Fruit fly (Drosophila melanogaster): ENCODE data around the gene CG33159.

CG33159 gene

DNA sequence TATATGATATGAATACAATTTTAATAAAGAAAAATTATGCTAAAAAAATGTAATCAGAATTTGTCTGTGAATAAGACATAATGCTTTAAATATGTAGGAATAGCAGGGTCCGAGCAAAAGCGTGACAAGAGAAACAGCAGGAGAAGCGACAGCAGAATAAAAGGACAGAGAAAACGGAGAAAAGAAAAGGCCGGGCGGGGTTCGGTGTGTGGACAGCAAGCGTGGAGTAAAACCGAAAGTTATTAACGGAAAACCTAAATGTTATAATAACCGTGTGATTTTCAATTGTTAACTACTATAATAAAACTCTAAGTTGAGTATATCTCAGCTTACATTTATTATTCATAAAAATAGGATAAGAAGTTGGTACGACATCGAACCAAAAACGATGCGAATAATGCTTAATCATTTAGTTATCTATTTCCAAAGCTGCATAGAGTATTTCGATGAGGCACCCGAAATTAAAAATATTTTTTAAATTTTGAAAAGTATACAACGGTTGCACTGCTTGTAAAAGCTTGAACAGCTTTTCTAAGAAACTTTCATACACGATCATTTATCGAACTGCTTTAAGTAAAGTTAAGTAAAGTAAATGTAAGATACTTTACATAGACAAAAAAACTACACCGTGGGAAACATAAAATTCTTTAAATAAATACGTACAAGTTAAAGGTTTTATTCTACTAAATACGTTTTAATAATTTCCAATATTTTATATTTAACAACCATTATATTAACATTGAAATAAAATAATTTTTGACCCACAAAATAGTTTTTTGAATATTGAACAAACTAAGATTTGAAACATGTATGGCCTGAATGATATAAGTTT lies 47.6 kb upstream of the CG33159 start:
- TF ChIP-seq CG3919 (GFP tag; optimal IDR thresholded peaks at IDR 0.05), result no peak
- no peak for TF ChIP-seq spab (GFP tag; optimal IDR thresholded peaks at IDR 0.05)
- peak; percentile 67; the same call in 2 of the 3 replicates for TF ChIP-seq eg (GFP tag; IDR thresholded peaks at IDR 0.05)
- peak; percentile 64 for TF ChIP-seq Blimp-1 (GFP tag; optimal IDR thresholded peaks at IDR 0.05)
- TF ChIP-seq svp (GFP tag), result peak; percentile 75
- TF ChIP-seq CG8119 (GFP tag; IDR thresholded peaks at IDR 0.05), result peak; percentile 37; the same call in 1 of the 3 replicates
- peak; percentile 65 for TF ChIP-seq CG15336 (GFP tag; IDR thresholded peaks at IDR 0.05)
- TF ChIP-seq Eip78C (GFP tag), result peak; percentile 55
- peak; percentile 39 for TF ChIP-seq vri (GFP tag; optimal IDR thresholded peaks at IDR 0.05)

DNA sequence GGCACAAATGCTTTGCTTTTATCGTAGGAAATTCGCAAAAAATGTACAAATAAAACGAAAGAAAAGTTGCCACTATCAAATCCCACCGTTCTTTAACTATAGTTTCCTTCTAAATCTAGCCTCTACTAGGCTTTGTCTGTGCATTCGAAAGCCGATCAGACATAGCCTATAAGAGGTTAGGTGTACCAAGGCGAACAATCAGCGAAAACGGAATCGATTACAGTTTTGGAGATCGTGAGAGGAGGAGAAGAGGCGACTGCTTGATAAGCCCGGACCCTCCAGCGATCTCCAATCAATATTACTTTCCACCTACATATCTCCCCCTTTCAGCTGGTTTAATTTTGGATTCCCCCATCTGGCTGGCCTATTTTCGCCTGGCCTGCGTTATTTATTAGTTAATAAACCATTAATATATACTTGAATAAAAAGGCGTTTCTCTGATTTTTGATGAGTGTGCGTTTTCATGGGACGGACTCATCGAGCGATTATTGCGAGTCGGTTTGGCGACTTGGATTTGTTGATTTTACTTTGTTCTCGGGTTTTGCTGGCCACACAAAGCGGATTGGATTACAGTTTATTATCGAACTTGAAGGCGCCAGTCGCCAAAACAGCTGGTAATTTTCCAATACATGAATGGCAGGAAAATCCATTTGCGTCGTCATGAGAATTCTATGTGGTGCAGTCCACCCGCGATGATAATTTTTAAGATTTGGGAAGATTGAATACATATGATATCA lies 46.8 kb upstream of the CG33159 start:
- TF ChIP-seq pdm3 (GFP tag; optimal IDR thresholded peaks at IDR 0.05) (no peak), svp (GFP tag) (peak; percentile 80), vri (GFP tag; optimal IDR thresholded peaks at IDR 0.05) (peak; percentile 4), Smox (GFP tag; optimal IDR thresholded peaks at IDR 0.05) (peak; percentile 18), Eip93F (GFP tag; optimal IDR thresholded peaks at IDR 0.05) (peak; percentile 79), net (GFP tag; optimal IDR thresholded peaks at IDR 0.05) (peak; percentile 27), CG10631 (GFP tag; optimal IDR thresholded peaks at IDR 0.05) (no peak), esn (GFP tag; optimal IDR thresholded peaks at IDR 0.05) (peak; percentile 30), Eip78C (GFP tag) (peak; percentile 40), Ets96B (tag; optimal IDR thresholded peaks at IDR 0.05) (no peak), OdsH (GFP tag; optimal IDR thresholded peaks at IDR 0.05) (peak; percentile 6)

DNA sequence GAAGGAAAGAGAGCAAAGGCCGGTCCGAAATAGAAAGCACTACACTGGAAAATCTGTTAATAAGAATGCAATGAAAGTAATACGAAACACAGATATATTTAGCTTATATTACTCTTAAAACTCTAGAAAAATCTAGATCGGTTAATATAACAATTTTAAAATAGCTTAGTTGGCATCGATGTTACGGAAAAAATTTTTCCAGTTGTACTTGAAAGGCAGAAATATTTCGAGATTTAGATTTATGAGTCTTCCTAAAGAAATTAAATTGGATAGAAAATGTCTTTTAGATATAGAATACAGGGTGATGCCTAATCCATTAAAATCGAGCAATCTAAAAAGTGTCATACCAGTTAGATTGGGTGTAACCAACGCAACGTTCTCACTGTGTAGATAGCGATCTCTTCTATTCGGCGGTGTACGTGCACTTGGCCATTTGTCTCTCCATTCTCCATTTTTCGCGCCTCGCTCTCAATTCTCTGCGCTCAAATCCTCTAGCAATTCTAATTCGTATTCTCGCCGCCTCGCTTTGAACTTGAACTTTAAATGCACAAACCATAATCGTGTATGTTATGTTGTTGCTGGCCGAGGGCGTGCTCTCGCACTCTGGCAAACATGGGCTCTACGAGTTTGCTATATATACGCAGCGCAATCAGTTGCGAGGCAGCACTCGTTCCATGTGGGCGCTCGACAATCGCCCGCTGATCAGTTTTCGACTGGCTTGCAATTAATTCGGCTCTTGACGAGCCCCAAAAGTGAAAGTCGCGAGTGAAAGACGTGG lies 45.9 kb upstream of the CG33159 start:
- peak; percentile 98 for TF ChIP-seq CG32006 (GFP tag; optimal IDR thresholded peaks at IDR 0.05)
- TF ChIP-seq CG15336 (GFP tag; IDR thresholded peaks at IDR 0.05), result peak; percentile 87
- no peak for TF ChIP-seq Sox102F (GFP tag; optimal IDR thresholded peaks at IDR 0.05)
- TF ChIP-seq CG9139 (GFP tag; optimal IDR thresholded peaks at IDR 0.05), result peak; percentile 8
- peak; percentile 87 for TF ChIP-seq pdm3 (GFP tag; optimal IDR thresholded peaks at IDR 0.05)
- TF ChIP-seq CG6854 (GFP tag; optimal IDR thresholded peaks at IDR 0.05), result no peak
- TF ChIP-seq fd59A (GFP tag; optimal IDR thresholded peaks at IDR 0.05), result peak; percentile 79
- TF ChIP-seq CG6163 (GFP tag; IDR thresholded peaks at IDR 0.05), result peak; percentile 48; the same call in 2 of the 3 replicates
- peak; percentile 69 for TF ChIP-seq CG6808 (GFP tag; optimal IDR thresholded peaks at IDR 0.05)
- peak; percentile 38 for TF ChIP-seq Sox15 (GFP tag; optimal IDR thresholded peaks at IDR 0.05)
- TF ChIP-seq acj6 (GFP tag; optimal IDR thresholded peaks at IDR 0.05), result peak; percentile 86
- TF ChIP-seq CG7368 (GFP tag; optimal IDR thresholded peaks at IDR 0.05), result peak; percentile 65
- TF ChIP-seq Smox (GFP tag; optimal IDR thresholded peaks at IDR 0.05), result peak; percentile 33
- TF ChIP-seq Ets96B (tag; optimal IDR thresholded peaks at IDR 0.05), result peak; percentile 68
- TF ChIP-seq CG11902 (GFP tag; optimal IDR thresholded peaks at IDR 0.05), result no peak
- peak; percentile 40 for TF ChIP-seq Hr39 (GFP tag; optimal IDR thresholded peaks at IDR 0.05)
- peak; percentile 70 for TF ChIP-seq Eip75B (GFP tag; optimal IDR thresholded peaks at IDR 0.05)
- peak; percentile 90 for TF ChIP-seq CG10631 (GFP tag; optimal IDR thresholded peaks at IDR 0.05)
- peak; percentile 17 for TF ChIP-seq topi (GFP tag; optimal IDR thresholded peaks at IDR 0.05)
- peak; percentile 94 for TF ChIP-seq CG6276 (GFP tag; optimal IDR thresholded peaks at IDR 0.05)
- peak; percentile 96 for TF ChIP-seq Hr4 (GFP tag; optimal IDR thresholded peaks at IDR 0.05)
- no peak for TF ChIP-seq CG8319 (GFP tag; optimal IDR thresholded peaks at IDR 0.05)
- peak; percentile 63 for TF ChIP-seq CG16779 (tag; optimal IDR thresholded peaks at IDR 0.05)
- TF ChIP-seq svp (GFP tag), result peak; percentile 78
- peak; percentile 28 for TF ChIP-seq dsx (GFP tag; optimal IDR thresholded peaks at IDR 0.05; ENCODE audit: poor library complexity, severe bottlenecking)
- peak; percentile 47 for TF ChIP-seq spab (GFP tag; optimal IDR thresholded peaks at IDR 0.05)
- peak; percentile 60 for TF ChIP-seq CG8632 (GFP tag; optimal IDR thresholded peaks at IDR 0.05)
- TF ChIP-seq net (GFP tag; optimal IDR thresholded peaks at IDR 0.05), result peak; percentile 84
- TF ChIP-seq fkh (GFP tag; optimal IDR thresholded peaks at IDR 0.05), result peak; percentile 80
- TF ChIP-seq esn (GFP tag; optimal IDR thresholded peaks at IDR 0.05), result peak; percentile 39
- TF ChIP-seq vri (GFP tag; optimal IDR thresholded peaks at IDR 0.05), result peak; percentile 10
- TF ChIP-seq cyc (GFP tag; optimal IDR thresholded peaks at IDR 0.05), result peak; percentile 38
- TF ChIP-seq eg (GFP tag; IDR thresholded peaks at IDR 0.05), result peak; percentile 77
- peak in 1 of 2 experiments; percentile 99 for TF ChIP-seq salr (GFP tag; optimal IDR thresholded peaks at IDR 0.05)
- TF ChIP-seq CG10669 (GFP tag; optimal IDR thresholded peaks at IDR 0.05), result peak; percentile 59
